Worm (Caenorhabditis elegans) whole organism, L4 larva: ENCODE results near the gene cyp-25A2.

Experiments used
- F10B5.3 ChIP-seq: sonication (generic microtip); optimal IDR thresholded peaks from 2 replicates; lab custom pipeline; 2016; ENCODE audit warnings: mild to moderate bottlenecking, missing genetic modification characterization, missing compliant biosample characterization
- ces-1 ChIP-seq: fragments of 150-350 bp; sonication (generic microtip); optimal IDR thresholded peaks from 4 replicates; lab custom pipeline; 2014; ENCODE audit warnings: missing biosample characterization, missing genetic modification reagents, missing genetic modification characterization
- jun-1 ChIP-seq: fragments of 150-350 bp; optimal IDR thresholded peaks from 2 replicates; lab custom pipeline; 2014; ENCODE audit warnings: missing biosample characterization, missing genetic modification reagents, missing genetic modification characterization
- lin-38 ChIP-seq: fragments of 200-800 bp; sonication (Bioruptor generic); IDR thresholded peaks from 2 replicates; pipeline ENCODE4 v1.3.6; 2022; ENCODE audit warnings: missing genetic modification reagents, missing genetic modification characterization, missing compliant biosample characterization
- mxl-2 ChIP-seq: fragments of 200-800 bp; sonication (Bioruptor generic); conservative IDR thresholded peaks from 2 replicates; pipeline ENCODE4 v1.3.6; 2022; ENCODE audit warnings: missing genetic modification reagents, missing genetic modification characterization, missing compliant biosample characterization
- nhr-237 ChIP-seq: sonication (generic microtip); optimal IDR thresholded peaks from 2 replicates; lab custom pipeline; 2017; ENCODE audit warnings: missing biosample characterization, missing genetic modification characterization
- unc-62 ChIP-seq, 3 experiments: fragments of 150-350 bp in 1 of 3; sonication (generic microtip); optimal IDR thresholded peaks in 2 of 3; peaks in 1 of 3; 1 replicate in 1 of 3; 2 replicates in 2 of 3; lab custom pipeline; 2014 to 2017; ENCODE audit warnings: missing biosample characterization in 3 of 3, missing genetic modification characterization in 3 of 3, missing genetic modification reagents in 3 of 3, missing genotype in 1 of 3

DNA sequence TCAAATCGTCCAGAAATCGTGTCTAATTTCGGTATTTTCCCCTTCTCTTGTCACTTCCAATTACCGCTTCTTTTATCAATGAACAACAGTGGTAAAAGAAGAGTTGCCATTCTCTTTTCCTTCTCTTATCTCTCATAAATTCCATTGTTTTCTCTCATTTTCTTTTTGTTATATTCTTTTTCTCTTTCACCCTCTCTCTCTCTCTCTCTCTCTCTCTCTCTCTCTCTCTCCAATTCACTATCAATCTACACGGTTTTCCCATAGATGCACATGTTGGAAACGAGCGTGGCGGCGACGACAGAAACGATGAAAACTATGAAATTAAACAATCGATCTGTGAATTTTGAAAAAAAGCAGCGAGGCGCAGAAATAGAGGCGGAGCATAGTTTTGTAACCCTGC lies 35.8 kb upstream of the cyp-25A2 start:
- TF ChIP-seq jun-1, result no peak
- no peak for TF ChIP-seq F10B5.3 (tag; lab: Kevin White, UChicago)
- no peak for TF ChIP-seq mxl-2 (GFP tag; lab: Robert Waterston, UW)
- no peak for TF ChIP-seq ces-1
- peak in 1 of 2 experiments; percentile 94 for TF ChIP-seq unc-62 (GFP tag; optimal IDR thresholded peaks at IDR 0.05 in 1 of 2; lab: Kevin White, UChicago)
- no peak for TF ChIP-seq unc-62 (tag; optimal IDR thresholded peaks at IDR 0.05; lab: Kevin White, UChicago)
- TF ChIP-seq lin-38 (GFP tag; lab: Robert Waterston, UW), result no peak
- no peak for TF ChIP-seq nhr-237 (tag; lab: Kevin White, UChicago)
